Fruit fly (Drosophila melanogaster) whole organism, larva: ENCODE measurements around the gene CG12290.

Experiments used
- noc ChIP-seq: fragments of 200-800 bp; sonication (Bioruptor generic); optimal IDR thresholded peaks from 3 replicates; lab custom pipeline; 2019; ENCODE audit warnings: missing biosample characterization, mild to moderate bottlenecking, missing genetic modification characterization, moderate library complexity

The CG12290 gene

DNA sequence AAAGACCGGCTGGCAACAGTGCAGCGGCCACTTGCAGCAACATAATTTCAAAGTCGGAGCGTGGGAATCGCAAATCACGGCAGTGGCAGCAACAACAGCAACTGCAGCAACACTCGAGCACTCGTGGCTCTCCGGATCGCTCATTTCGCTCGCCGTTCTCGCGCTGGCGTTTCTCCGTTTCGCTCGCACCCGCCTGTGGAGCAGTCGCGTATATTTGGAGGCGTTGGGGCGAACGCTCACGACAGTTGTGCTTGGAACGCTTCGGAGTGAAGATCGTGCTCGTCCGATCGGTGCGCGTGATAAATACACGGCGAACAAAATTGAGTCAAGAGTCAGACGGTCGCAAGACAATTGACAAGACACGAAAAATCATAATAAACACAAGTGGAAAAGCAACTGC is at the start of gene CG12290:
Gene CG12290 (plus strand): TSS at position 233 of the 400 bp plus-strand sequence.
- TF ChIP-seq noc (tag; lab: Kevin White, UChicago) = peak; percentile 4

dm6 chr3R:26181991-26182390 is 48.1 kb upstream of the CG12290 start:
- no peak for TF ChIP-seq noc (tag; lab: Kevin White, UChicago)

DNA sequence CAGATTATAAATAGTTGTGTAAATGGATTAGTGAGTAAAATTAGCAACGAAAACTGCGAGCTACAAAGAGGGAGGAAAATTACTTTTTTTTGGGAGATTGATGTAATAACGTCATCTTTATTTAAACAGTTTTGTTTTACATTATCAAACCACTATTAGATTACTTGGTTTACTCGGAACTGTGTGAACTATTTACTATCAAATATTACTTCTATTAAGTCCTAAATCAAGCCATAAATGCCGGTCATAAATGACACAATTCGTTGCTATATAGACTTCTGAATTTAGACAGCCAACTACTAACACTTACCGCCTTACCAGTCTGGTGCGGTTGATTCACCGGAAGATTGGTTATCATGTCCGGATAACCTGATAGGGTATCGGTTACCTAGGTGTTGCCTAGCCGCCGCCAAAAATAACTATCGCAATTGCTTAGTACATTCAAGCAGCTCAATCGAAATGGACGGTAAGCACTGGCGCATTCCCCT is 44.8 kb upstream of the CG12290 start, which contains the start of gene CG31086:
Gene CG31086 (plus strand): TSS at position 51 of the 488 bp plus-strand sequence.
- TF ChIP-seq noc (tag; lab: Kevin White, UChicago) = peak; percentile 85

DNA sequence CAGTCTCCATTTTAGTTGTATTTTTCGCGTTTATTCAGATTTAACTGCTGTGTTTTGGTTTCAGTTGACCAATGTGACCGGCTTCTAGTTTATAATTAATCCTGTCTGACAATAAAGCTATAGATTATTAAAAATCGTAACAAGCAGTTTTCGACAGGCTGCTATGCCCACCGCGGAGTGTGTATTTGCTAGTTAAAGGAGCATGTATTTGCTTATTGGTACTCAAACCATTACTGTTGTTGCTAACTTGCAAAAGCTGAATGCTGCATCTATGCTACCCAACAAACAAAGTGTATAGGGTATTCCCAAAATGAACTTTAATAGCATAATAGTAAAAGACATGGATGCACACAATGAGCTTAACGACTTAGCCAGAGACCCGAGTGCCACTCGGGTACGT is 41.3 kb upstream of the CG12290 start, which contains the start of gene CG6073:
Gene CG6073 (minus strand): TSS at position 100 of the 400 bp plus-strand sequence.
- no peak for TF ChIP-seq noc (tag; lab: Kevin White, UChicago)

- no peak for TF ChIP-seq noc (tag; lab: Kevin White, UChicago)
Observed at dm6 chr3R:26189877-26190276, 40.2 kb upstream of the CG12290 start, which contains the start of gene CG34130. Gene CG34130, minus strand, starts transcription at chr3R:26189977.

DNA sequence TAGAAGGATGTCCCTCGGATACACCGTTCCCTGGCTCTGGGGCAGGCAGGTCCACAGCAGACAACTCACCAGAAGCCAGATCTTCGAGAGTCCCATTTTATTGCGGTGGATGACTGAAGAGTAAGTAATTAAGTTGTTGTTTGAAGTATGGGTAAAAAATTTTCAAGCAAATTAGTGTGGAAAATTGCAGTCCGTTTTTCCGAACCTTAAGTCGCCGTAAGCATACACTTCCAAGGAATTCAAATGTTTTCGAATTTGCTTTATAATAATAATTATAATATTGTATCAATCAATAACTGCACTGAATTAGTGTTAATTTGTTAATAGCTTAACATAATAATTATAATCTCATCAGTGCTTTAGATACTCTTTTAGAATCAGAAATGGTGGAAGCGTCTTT is 38.9 kb upstream of the CG12290 start, which contains the start of gene CG34129:
Gene CG34129 (minus strand): TSS at position 101 of the 400 bp plus-strand sequence.
- no peak for TF ChIP-seq noc (tag; lab: Kevin White, UChicago)

- TF ChIP-seq noc (tag; lab: Kevin White, UChicago) = no peak
Observed at dm6 chr3R:26192270-26192669, 37.8 kb upstream of the CG12290 start.

- TF ChIP-seq noc (tag; lab: Kevin White, UChicago) = no peak
Observed at dm6 chr3R:26194933-26195452, 35.1 kb upstream of the CG12290 start.

DNA sequence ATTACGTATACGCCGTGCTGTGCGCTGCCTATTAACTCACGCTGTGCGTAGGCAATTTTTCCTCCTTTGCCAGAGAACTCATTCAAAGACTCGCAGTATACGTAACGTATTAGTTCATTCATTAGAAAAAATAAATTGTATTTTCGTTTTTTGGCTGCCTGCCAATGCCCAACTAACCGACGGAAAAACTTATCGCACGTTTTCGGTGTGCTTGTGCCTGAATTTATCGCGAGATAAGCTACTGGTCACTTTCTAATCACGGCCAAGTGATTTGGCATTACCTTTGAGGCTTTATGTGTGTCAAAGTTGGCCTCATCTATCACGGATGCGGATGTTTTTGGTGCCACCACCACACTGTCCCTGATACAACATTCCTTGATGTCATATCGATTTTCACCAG is 17.1 kb upstream of the CG12290 start:
- no peak for TF ChIP-seq noc (tag; lab: Kevin White, UChicago)

- TF ChIP-seq noc (tag; lab: Kevin White, UChicago) = no peak
Observed at dm6 chr3R:26214301-26214700, 15.7 kb upstream of the CG12290 start.

DNA sequence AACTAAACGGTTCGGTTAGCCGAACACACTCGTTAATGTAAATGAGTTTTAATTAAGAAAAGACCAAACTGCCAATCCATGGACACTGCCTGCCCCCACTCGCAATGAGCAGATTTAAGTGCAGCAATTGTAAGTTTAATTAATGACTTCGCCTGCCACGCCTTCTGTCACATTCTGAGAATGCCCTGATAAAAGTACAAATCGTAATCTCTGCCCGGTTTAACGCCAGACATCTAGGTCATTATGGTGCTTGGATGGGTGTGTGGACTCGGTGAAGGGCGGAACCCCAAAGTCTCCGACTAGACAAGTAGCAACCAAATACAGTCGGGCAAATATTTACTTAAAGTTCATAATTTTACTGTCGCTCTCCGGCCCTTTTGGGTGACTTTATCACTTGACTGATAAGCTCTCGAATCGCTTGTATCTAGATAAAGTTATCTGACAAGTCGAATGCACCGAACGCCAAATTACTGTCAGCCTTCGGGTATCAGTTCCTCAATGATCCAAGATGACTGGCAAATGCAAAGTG is 7.9 kb upstream of the CG12290 start:
- no peak for TF ChIP-seq noc (tag; lab: Kevin White, UChicago)

DNA sequence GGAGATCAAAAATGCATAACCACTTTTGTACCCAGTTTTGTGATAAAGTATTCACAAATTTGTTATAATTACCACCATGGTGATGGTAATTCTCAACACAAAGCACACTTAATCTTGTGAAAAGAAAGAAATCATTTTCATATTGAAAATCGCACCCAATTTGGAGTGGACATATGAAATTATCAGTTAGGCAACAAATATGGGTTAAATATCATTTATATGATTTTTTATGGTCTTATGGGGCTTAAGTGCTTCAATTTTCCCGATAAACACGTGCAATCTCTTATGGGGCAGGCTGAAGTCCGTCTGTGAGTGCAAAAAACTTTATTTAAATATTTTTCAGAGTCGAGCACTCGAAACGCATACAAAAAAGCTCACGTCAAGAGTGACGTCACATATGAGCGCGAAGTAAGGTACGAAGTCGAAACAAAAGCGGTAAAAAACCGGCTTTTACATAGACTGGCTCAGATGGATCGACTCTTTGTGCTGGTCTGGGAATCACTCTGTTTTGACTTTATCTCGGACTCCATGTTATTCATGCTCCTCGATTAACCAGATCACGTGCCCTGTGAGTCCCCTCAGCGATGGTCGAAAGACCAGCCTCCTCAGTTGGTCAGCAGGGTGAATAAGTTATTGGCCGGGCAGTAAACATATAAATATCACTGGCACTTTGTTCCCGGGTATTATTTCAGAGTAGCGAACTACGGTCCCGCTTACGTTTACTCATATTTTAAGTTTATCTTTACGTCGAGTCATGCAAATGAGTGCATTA is 3.4 kb upstream of the CG12290 start:
- TF ChIP-seq noc (tag; lab: Kevin White, UChicago) = no peak

DNA sequence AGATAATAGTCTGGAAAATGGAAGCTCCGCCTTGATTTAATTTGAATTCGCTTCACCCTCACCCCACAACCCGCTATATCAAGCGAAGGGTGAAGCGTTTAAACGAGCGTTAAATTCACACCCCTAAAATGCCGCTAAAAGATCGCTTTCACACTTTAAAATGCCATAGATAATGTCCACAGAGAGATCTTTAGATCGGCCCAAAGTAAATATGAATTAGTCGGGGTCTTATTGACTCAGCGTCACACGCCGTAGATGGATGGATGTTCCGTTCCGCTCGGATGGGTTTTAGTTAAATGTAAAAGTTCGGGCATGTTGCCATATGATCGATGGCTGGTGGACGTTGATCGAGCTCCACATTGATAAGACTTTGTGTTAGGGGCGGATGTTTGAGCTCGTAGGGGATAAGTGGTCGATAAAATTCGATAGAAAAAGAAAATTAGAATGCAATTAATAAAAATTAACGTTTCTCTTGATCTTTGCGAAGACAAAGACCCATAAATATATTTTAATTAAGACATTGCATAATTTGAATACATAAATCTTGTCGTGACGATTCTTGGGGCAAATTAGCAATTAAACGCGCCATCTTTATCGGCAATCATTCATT is 1.9 kb upstream of the CG12290 start:
- TF ChIP-seq noc (tag; lab: Kevin White, UChicago) = peak; percentile 72

- peak; percentile 26 for TF ChIP-seq noc (tag; lab: Kevin White, UChicago)
Observed at dm6 chr3R:26235034-26235433, 5.0 kb downstream of the CG12290 start.

DNA sequence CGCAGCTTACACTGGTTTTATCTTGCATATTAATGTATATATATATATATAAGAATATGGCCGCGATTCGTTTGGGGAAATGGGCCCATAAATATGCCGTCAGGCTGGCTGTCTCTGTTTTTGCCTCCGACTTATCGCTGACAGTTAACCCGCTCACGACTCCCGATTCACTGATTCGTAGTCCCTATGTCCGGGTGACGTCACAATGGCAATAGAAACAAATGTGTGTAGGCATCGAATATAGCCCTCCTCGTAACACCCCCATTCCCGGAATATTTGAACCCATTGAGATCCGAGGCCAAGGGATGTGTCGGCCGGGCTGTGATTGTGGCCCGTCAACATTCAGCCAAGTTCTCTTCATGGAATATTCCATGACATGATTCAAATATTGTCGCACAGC is 7.4 kb downstream of the CG12290 start:
- no peak for TF ChIP-seq noc (tag; lab: Kevin White, UChicago)

DNA sequence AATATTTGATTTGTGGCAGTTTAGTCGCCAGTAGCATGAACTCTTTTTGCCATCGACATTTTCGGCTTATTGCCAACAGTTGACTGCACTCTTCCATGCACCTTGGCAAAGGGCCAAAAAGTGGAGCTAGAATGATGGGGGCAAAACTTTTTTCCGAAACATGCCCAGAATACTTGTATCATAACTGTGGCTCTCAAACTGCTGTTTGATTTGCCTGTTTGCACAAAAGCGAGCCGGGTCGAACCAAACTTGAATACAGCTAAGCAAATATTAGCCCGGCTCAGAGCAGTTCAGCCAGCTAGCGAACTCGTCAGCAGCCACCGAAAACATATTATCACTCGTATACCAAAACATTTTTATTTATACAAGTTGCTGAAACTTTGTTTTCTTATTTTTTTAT is 8.9 kb downstream of the CG12290 start:
- peak; percentile 4 for TF ChIP-seq noc (tag; lab: Kevin White, UChicago)
